Worm (Caenorhabditis elegans): ENCODE measurements around the gene F55F10.1.

DNA sequence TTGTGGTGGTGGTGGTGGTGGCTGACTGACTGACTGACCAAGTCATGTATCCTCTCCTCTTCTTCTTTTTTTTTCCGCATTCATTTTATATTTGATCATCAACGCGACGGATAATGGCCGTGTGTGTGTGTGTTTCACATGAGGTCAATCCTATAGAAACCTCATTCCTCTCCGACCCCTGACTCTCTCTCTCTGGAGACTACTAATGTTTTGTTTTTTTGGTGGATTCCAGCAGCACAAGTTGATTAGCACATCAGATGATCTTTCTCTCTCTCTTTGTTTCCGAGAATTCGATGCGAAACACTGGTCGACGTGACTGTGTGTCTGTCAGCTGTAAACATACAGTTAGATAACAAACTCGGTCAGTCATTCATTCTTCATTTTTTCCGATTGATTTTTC is 44.5 kb downstream of the F55F10.1 start, which contains the start of gene Y24D9A.7:
- no peak for TF ChIP-seq sox-4 (tag; optimal IDR thresholded peaks at IDR 0.05)
- no peak for TF ChIP-seq pqm-1 (tag; optimal IDR thresholded peaks at IDR 0.05)
- no peak for TF ChIP-seq ceh-9 (tag; optimal IDR thresholded peaks at IDR 0.05)
- no peak for TF ChIP-seq fkh-10 (GFP tag; optimal IDR thresholded peaks at IDR 0.05)
- TF ChIP-seq odd-2 (tag; optimal IDR thresholded peaks at IDR 0.05): no peak
- TF ChIP-seq lim-6 (tag; optimal IDR thresholded peaks at IDR 0.05): no peak
- no peak for TF ChIP-seq ama-1 (optimal IDR thresholded peaks at IDR 0.05)

All from whole organism, late embryonic.